Worm (Caenorhabditis elegans) whole organism, L3 larva: Measurements from ENCODE around the gene fbxa-147.
A peak's percentile ranks its signal among the peaks of the same experiment; 100 is the strongest.

Source experiments
- R02D3.7 ChIP-seq: fragments of 150-350 bp; optimal IDR thresholded peaks from 2 replicates; lab custom pipeline; 2014; ENCODE audit warnings: missing biosample characterization, missing genetic modification characterization
- ZK546.5 ChIP-seq: sonication (generic microtip); optimal IDR thresholded peaks from 2 replicates; lab custom pipeline; 2017; ENCODE audit warnings: missing biosample characterization, missing genetic modification characterization
- aly-2 ChIP-seq: fragments of 150-350 bp; optimal IDR thresholded peaks from 2 replicates; lab custom pipeline; 2014; ENCODE audit warnings: missing biosample characterization, missing genetic modification characterization
- ama-1 ChIP-seq: fragments of 150-350 bp; optimal IDR thresholded peaks from 2 replicates; lab custom pipeline; 2018
- ceh-16 ChIP-seq: sonication (generic microtip); optimal IDR thresholded peaks from 2 replicates; lab custom pipeline; 2017; ENCODE audit warnings: missing biosample characterization, missing genetic modification characterization
- ceh-28 ChIP-seq: fragments of 150-350 bp; optimal IDR thresholded peaks from 2 replicates; lab custom pipeline; 2014; ENCODE audit warnings: missing biosample characterization, missing genetic modification reagents, missing genetic modification characterization
- ceh-9 ChIP-seq: sonication (generic microtip); optimal IDR thresholded peaks from 2 replicates; lab custom pipeline; 2018; ENCODE audit warnings: missing biosample characterization, missing genetic modification characterization
- daf-12 ChIP-seq: fragments of 150-350 bp; optimal IDR thresholded peaks from 2 replicates; lab custom pipeline; 2014; ENCODE audit warnings: missing biosample characterization, missing genetic modification reagents, missing genetic modification characterization
- egl-27 ChIP-seq: sonication (generic microtip); optimal IDR thresholded peaks from 4 replicates; lab custom pipeline; 2017; ENCODE audit warnings: missing biosample characterization, missing genetic modification reagents, missing genetic modification characterization
- egl-5 ChIP-seq: fragments of 150-350 bp; optimal IDR thresholded peaks from 2 replicates; lab custom pipeline; 2017; ENCODE audit warnings: missing biosample characterization, missing genetic modification reagents, missing genetic modification characterization, inconsistent platforms
- elt-1 ChIP-seq: fragments of 150-350 bp; optimal IDR thresholded peaks from 2 replicates; lab custom pipeline; 2014; ENCODE audit warnings: missing biosample characterization, missing genetic modification characterization
- eor-1 ChIP-seq, 2 experiments: fragments of 150-350 bp; optimal IDR thresholded peaks; 2 replicates each; lab custom pipeline; 2014 to 2018; ENCODE audit warnings: missing biosample characterization in 2 of 2, missing genetic modification characterization in 2 of 2
- fkh-10 ChIP-seq: sonication (generic microtip); optimal IDR thresholded peaks from 2 replicates; lab custom pipeline; 2017; ENCODE audit warnings: missing biosample characterization, missing genetic modification reagents, missing genetic modification characterization
- fkh-2 ChIP-seq: fragments of 150-350 bp; optimal IDR thresholded peaks from 2 replicates; lab custom pipeline; 2014; ENCODE audit warnings: missing biosample characterization, missing genetic modification reagents, missing genetic modification characterization
- fos-1 ChIP-seq: fragments of 150-350 bp; optimal IDR thresholded peaks from 2 replicates; lab custom pipeline; 2014; ENCODE audit warnings: missing biosample characterization, missing genetic modification characterization
- hmg-11 ChIP-seq: sonication (generic microtip); optimal IDR thresholded peaks from 2 replicates; lab custom pipeline; 2016; ENCODE audit warnings: missing genetic modification characterization, missing compliant biosample characterization
- jun-1 ChIP-seq: fragments of 150-350 bp; optimal IDR thresholded peaks from 2 replicates; lab custom pipeline; 2014; ENCODE audit warnings: missing biosample characterization, missing genetic modification reagents, missing genetic modification characterization
- lin-15B ChIP-seq: fragments of 150-350 bp; optimal IDR thresholded peaks from 2 replicates; lab custom pipeline; 2014; ENCODE audit warnings: missing biosample characterization, missing genetic modification characterization
- lin-39 ChIP-seq: fragments of 150-350 bp; optimal IDR thresholded peaks from 2 replicates; lab custom pipeline; 2018; ENCODE audit warnings: missing biosample characterization, missing genetic modification reagents, missing genetic modification characterization
- lsy-12 ChIP-seq: sonication (generic microtip); optimal IDR thresholded peaks from 2 replicates; lab custom pipeline; 2016; ENCODE audit warnings: mild to moderate bottlenecking, missing genetic modification characterization, missing compliant biosample characterization
- mdl-1 ChIP-seq: fragments of 150-350 bp; optimal IDR thresholded peaks from 2 replicates; lab custom pipeline; 2014; ENCODE audit warnings: missing biosample characterization, missing genetic modification characterization
- mml-1 ChIP-seq: fragments of 150-350 bp; sonication (generic microtip); optimal IDR thresholded peaks from 3 replicates; lab custom pipeline; 2014; ENCODE audit warnings: missing biosample characterization, missing genetic modification characterization
- nhr-11 ChIP-seq: fragments of 150-350 bp; optimal IDR thresholded peaks from 2 replicates; lab custom pipeline; 2014; ENCODE audit warnings: missing biosample characterization, missing genetic modification characterization
- nhr-12 ChIP-seq: fragments of 150-350 bp; optimal IDR thresholded peaks from 2 replicates; lab custom pipeline; 2014; ENCODE audit warnings: missing biosample characterization, missing genetic modification characterization
- nhr-23 ChIP-seq: fragments of 150-350 bp; optimal IDR thresholded peaks from 2 replicates; lab custom pipeline; 2014; ENCODE audit warnings: missing biosample characterization, missing genetic modification reagents, missing genetic modification characterization
- nhr-25 ChIP-seq: sonication (generic microtip); optimal IDR thresholded peaks from 2 replicates; lab custom pipeline; 2017; ENCODE audit warnings: missing biosample characterization, missing genetic modification characterization
- nhr-28 ChIP-seq: fragments of 150-350 bp; optimal IDR thresholded peaks from 2 replicates; lab custom pipeline; 2014; ENCODE audit warnings: missing biosample characterization, missing genetic modification characterization
- nhr-43 ChIP-seq: sonication (generic microtip); optimal IDR thresholded peaks from 2 replicates; lab custom pipeline; 2016; ENCODE audit warnings: mild to moderate bottlenecking, missing genetic modification characterization, missing compliant biosample characterization; ENCODE audit not compliant: poor library complexity, severe bottlenecking
- nhr-67 ChIP-seq: fragments of 150-350 bp; optimal IDR thresholded peaks from 2 replicates; lab custom pipeline; 2014; ENCODE audit warnings: missing biosample characterization, missing genetic modification characterization
- nhr-77 ChIP-seq: fragments of 150-350 bp; optimal IDR thresholded peaks from 2 replicates; lab custom pipeline; 2014; ENCODE audit warnings: missing biosample characterization, missing genetic modification characterization
- pha-4 ChIP-seq: fragments of 150-350 bp; optimal IDR thresholded peaks from 2 replicates; lab custom pipeline; 2014; ENCODE audit warnings: missing biosample characterization, missing genetic modification reagents, missing genetic modification characterization
- pqm-1 ChIP-seq: fragments of 150-350 bp; optimal IDR thresholded peaks from 2 replicates; lab custom pipeline; 2017; ENCODE audit warnings: missing biosample characterization, missing genetic modification characterization, inconsistent platforms
- skn-1 ChIP-seq: fragments of 150-350 bp; optimal IDR thresholded peaks from 2 replicates; lab custom pipeline; 2014; ENCODE audit warnings: missing biosample characterization, missing genetic modification characterization
- snpc-4 ChIP-seq: fragments of 150-350 bp; optimal IDR thresholded peaks from 2 replicates; lab custom pipeline; 2014; ENCODE audit warnings: missing biosample characterization, missing genetic modification characterization
- tbx-2 ChIP-seq: sonication (generic microtip); optimal IDR thresholded peaks from 2 replicates; lab custom pipeline; 2016; ENCODE audit warnings: mild to moderate bottlenecking, missing genetic modification characterization, missing compliant biosample characterization
- unc-39 ChIP-seq: sonication (generic microtip); optimal IDR thresholded peaks from 4 replicates; lab custom pipeline; 2017; ENCODE audit warnings: missing biosample characterization, missing genetic modification characterization
- ztf-11 ChIP-seq: fragments of 150-350 bp; optimal IDR thresholded peaks from 2 replicates; lab custom pipeline; 2014; ENCODE audit warnings: missing biosample characterization, missing genetic modification characterization
- ztf-4 ChIP-seq: fragments of 150-350 bp; optimal IDR thresholded peaks from 2 replicates; lab custom pipeline; 2014; ENCODE audit warnings: missing biosample characterization, missing genetic modification characterization

fbxa-147 gene

ce11 chrV:14734187-14734765 lies 18.0 kb downstream of the fbxa-147 start, which contains the start of gene unc-61:
Gene unc-61 (minus strand): TSS chrV:14734237.
- TF ChIP-seq pha-4 (tag; lab: Kevin White, UChicago) (peak; percentile 35), R02D3.7 (tag; lab: Kevin White, UChicago) (peak; percentile 82), egl-27 (no peak), lin-39 (peak; percentile 1), lin-15B (tag; lab: Kevin White, UChicago) (peak; percentile 74)

DNA sequence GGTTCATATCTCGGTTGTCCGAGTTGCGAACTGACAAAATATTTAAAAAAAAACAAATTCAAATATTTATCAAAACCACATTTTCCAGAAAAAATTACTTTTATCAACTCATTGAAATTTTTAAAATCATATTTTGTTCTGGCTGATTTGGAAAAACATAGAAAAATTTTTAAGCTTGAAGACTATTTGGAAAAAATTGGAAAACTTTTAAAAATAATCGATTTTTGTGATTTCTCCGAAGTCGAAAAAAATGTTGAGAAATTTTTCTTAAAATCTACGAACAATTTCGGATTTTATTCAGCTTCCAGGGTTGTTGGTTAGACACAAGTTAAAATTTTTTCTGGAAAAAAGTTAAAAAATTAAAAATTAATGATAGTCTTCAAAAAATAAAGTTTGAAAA lies 20.6 kb downstream of the fbxa-147 start, which contains the start of gene Y50E8A.5:
Gene Y50E8A.5 (minus strand): TSS at position 101 of the 400 bp plus-strand sequence.
- no peak for TF ChIP-seq nhr-11
- no peak for TF ChIP-seq nhr-28
- TF ChIP-seq nhr-77 (tag; lab: Kevin White, UChicago) = no peak
- no peak for TF ChIP-seq mml-1
- no peak for TF ChIP-seq ztf-4 (tag; lab: Kevin White, UChicago)
- no peak for TF ChIP-seq pha-4 (tag; lab: Kevin White, UChicago)

ce11 chrV:14741233-14741632 lies 24.9 kb downstream of the fbxa-147 start, which contains the start of gene Y50E8A.6:
Gene Y50E8A.6 (minus strand): TSS chrV:14741333.
- no peak for TF ChIP-seq nhr-23 (tag; lab: Kevin White, UChicago)
- no peak for TF ChIP-seq ZK546.5 (tag; lab: Kevin White, UChicago)
- TF ChIP-seq daf-12 (tag; lab: Kevin White, UChicago) = no peak
- TF ChIP-seq fkh-2 (tag; lab: Kevin White, UChicago) = no peak
- no peak for TF ChIP-seq snpc-4
- no peak for TF ChIP-seq nhr-77 (tag; lab: Kevin White, UChicago)
- TF ChIP-seq hmg-11 (tag; lab: Kevin White, UChicago) = no peak
- TF ChIP-seq nhr-43 = no peak
- TF ChIP-seq mdl-1 = no peak
- TF ChIP-seq skn-1 (tag; lab: Kevin White, UChicago) = no peak

DNA sequence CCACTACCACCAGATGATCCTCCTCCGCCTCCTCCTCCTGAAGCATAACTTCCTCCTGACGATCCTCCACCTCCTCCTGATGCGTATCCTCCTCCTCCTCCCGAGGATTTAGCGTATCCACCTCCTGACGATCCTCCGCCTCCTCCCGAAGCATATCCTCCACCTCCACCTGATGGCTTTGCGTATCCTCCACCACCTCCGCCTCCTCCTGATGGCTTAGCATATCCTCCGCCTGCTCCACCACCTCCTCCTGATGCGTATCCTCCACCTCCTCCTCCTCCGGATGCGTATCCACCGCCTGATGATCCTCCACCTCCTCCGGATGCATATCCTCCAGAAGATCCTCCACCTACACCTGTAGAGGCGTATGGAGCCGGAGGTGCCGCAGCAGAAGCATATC lies 28.5 kb downstream of the fbxa-147 start:
- TF ChIP-seq elt-1 (tag; lab: Kevin White, UChicago) = no peak
- no peak for TF ChIP-seq lsy-12
- no peak for TF ChIP-seq skn-1 (tag; lab: Kevin White, UChicago)
- TF ChIP-seq nhr-25 (tag; lab: Kevin White, UChicago) = no peak
- TF ChIP-seq aly-2 (tag; lab: Kevin White, UChicago) = no peak
- no peak for TF ChIP-seq jun-1 (tag; lab: Kevin White, UChicago)
- no peak for TF ChIP-seq tbx-2 (tag; lab: Kevin White, UChicago)
- TF ChIP-seq eor-1 (tag; optimal IDR thresholded peaks at IDR 0.05; lab: Kevin White, UChicago) = no peak

DNA sequence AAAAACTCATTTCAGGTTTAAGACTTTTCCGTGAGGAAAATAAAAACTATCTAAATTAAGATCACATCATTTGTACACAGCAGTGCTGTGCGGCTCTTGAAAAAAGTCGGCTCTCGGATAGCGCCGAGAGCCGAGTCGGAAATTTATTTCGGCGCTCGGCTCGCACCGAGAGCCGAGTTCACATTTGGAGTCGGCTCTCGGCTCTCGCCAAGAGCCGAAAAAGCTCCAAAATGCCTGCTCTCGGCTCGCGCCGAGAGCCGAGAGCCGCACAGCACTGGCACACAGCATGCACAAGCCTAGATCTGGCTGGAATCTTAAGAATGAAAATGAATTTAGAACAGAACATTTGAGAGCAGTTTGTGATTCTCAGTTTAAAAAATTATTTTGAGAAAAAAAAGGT lies 30.7 kb downstream of the fbxa-147 start:
- TF ChIP-seq fkh-10 (no peak), pha-4 (tag; lab: Kevin White, UChicago) (no peak), nhr-23 (tag; lab: Kevin White, UChicago) (no peak), hmg-11 (tag; lab: Kevin White, UChicago) (no peak), ztf-4 (tag; lab: Kevin White, UChicago) (no peak), ama-1 (no peak), eor-1 (tag; optimal IDR thresholded peaks at IDR 0.05; lab: Kevin White, UChicago) (no peak), nhr-25 (tag; lab: Kevin White, UChicago) (no peak), pqm-1 (tag; lab: Kevin White, UChicago) (no peak), fkh-2 (tag; lab: Kevin White, UChicago) (no peak), ceh-16 (no peak), egl-5 (tag; lab: Kevin White, UChicago) (no peak), nhr-12 (tag; lab: Kevin White, UChicago) (no peak), snpc-4 (no peak)

- no peak for TF ChIP-seq snpc-4
- no peak for TF ChIP-seq nhr-67 (tag; lab: Kevin White, UChicago)
- TF ChIP-seq eor-1 (tag; optimal IDR thresholded peaks at IDR 0.05; lab: Kevin White, UChicago) = no peak
- TF ChIP-seq egl-27 = no peak
- TF ChIP-seq fkh-2 (tag; lab: Kevin White, UChicago) = no peak
- no peak for TF ChIP-seq daf-12 (tag; lab: Kevin White, UChicago)
- TF ChIP-seq mml-1 = no peak
- no peak for TF ChIP-seq nhr-23 (tag; lab: Kevin White, UChicago)
- no peak for TF ChIP-seq ceh-28 (tag; lab: Kevin White, UChicago)
- no peak for TF ChIP-seq pha-4 (tag; lab: Kevin White, UChicago)
- TF ChIP-seq unc-39 (tag; lab: Kevin White, UChicago) = no peak
- no peak for TF ChIP-seq nhr-25 (tag; lab: Kevin White, UChicago)
- no peak for TF ChIP-seq egl-5 (tag; lab: Kevin White, UChicago)
- no peak for TF ChIP-seq R02D3.7 (tag; lab: Kevin White, UChicago)
- TF ChIP-seq ceh-9 (tag; lab: Kevin White, UChicago) = no peak
- TF ChIP-seq fos-1 (tag; lab: Kevin White, UChicago) = no peak
- no peak for TF ChIP-seq ztf-11 (tag; lab: Kevin White, UChicago)
- TF ChIP-seq, all 47 proteins: peak for 0
These were observed 32.4 kb downstream of the fbxa-147 start, which contains the start of the genes lipl-8 and Y50E8A.22 for ce11 chrV:14748608-14749137. Gene lipl-8 (minus strand): TSS chrV:14748708. Gene Y50E8A.22 (minus strand): TSS chrV:14749087.
